Worm (Caenorhabditis elegans) whole organism, young adult: ENCODE data around the gene F57B7.2.
"Not testable (repeated sequence)": the region's sequence is repeated elsewhere in the genome, so short reads cannot be mapped to it uniquely, and the experiment has no call there.

Experiments
- F10E7.11 ChIP-seq: sonication (generic microtip); optimal IDR thresholded peaks from 2 replicates; lab custom pipeline; 2017; ENCODE audit warnings: mild to moderate bottlenecking, missing genetic modification characterization, moderate library complexity, missing compliant biosample characterization
- attf-6 ChIP-seq: fragments of 200-800 bp; sonication (Bioruptor generic); IDR thresholded peaks from 2 replicates; pipeline ENCODE4 v1.3.6; 2022; ENCODE audit warnings: missing genetic modification reagents, missing genetic modification characterization, missing compliant biosample characterization
- cebp-2 ChIP-seq: fragments of 200-800 bp; sonication (Bioruptor generic); IDR thresholded peaks from 2 replicates; pipeline ENCODE4 v1.3.6; 2022; ENCODE audit warnings: missing genetic modification characterization, missing compliant biosample characterization
- gei-17 ChIP-seq: fragments of 200-800 bp; sonication (Bioruptor generic); optimal IDR thresholded peaks from 2 replicates; lab custom pipeline; 2018; ENCODE audit warnings: mild to moderate bottlenecking, missing genetic modification characterization, missing compliant biosample characterization
- nfya-1 ChIP-seq: sonication (generic microtip); optimal IDR thresholded peaks from 2 replicates; lab custom pipeline; 2017; ENCODE audit warnings: antibody characterized with exemption, missing compliant biosample characterization, missing genetic modification characterization, borderline replicate concordance; ENCODE audit not compliant: insufficient read depth
- unc-130 ChIP-seq: sonication (generic microtip); optimal IDR thresholded peaks from 2 replicates; lab custom pipeline; 2016; ENCODE audit warnings: missing genetic modification reagents, missing genetic modification characterization, missing compliant biosample characterization

- TF ChIP-seq F10E7.11 (tag; lab: Kevin White, UChicago); attf-6 (GFP tag; lab: Robert Waterston, UW); cebp-2 (GFP tag; lab: Robert Waterston, UW); nfya-1; gei-17; unc-130 (GFP tag; lab: Kevin White, UChicago): not testable (repeated sequence)
Measured at ce11 chrV:11396134-11396533, 47.3 kb downstream of the F57B7.2 start, which contains the start of gene nas-18.
